Worm (Caenorhabditis elegans) whole organism, young adult: ENCODE data around the gene pcn-1.

Experiments used
- B0336.3 ChIP-seq: fragments of 200-800 bp; sonication (Bioruptor generic); IDR thresholded peaks from 2 replicates; pipeline ENCODE4 v1.3.6; 2022; ENCODE audit warnings: missing genetic modification characterization, missing compliant biosample characterization
- D2030.7 ChIP-seq: fragments of 200-800 bp; sonication (Bioruptor generic); IDR thresholded peaks from 2 replicates; pipeline ENCODE4 v1.3.6; 2022; ENCODE audit warnings: missing genetic modification reagents, missing genetic modification characterization, missing compliant biosample characterization
- F23B12.7 ChIP-seq: sonication (generic microtip); optimal IDR thresholded peaks from 2 replicates; lab custom pipeline; 2017; ENCODE audit warnings: missing genetic modification characterization, mild to moderate bottlenecking, missing compliant biosample characterization, antibody characterized with exemption, moderate library complexity; ENCODE audit not compliant: insufficient read depth
- F39B2.1 ChIP-seq: fragments of 200-800 bp; sonication (Bioruptor generic); IDR thresholded peaks from 2 replicates; pipeline ENCODE4 v1.3.6; 2022; ENCODE audit warnings: missing genetic modification reagents, missing genetic modification characterization, missing compliant biosample characterization
- F55B11.4 ChIP-seq: sonication (generic microtip); optimal IDR thresholded peaks from 2 replicates; lab custom pipeline; 2016; ENCODE audit warnings: missing compliant biosample characterization, missing genetic modification characterization, borderline replicate concordance; ENCODE audit not compliant: insufficient read depth
- F57C9.4 ChIP-seq: sonication (generic microtip); optimal IDR thresholded peaks from 2 replicates; lab custom pipeline; 2017; ENCODE audit warnings: mild to moderate bottlenecking, missing genetic modification characterization, missing compliant biosample characterization
- K11D2.4 ChIP-seq: fragments of 200-800 bp; sonication (Bioruptor generic); IDR thresholded peaks from 2 replicates; pipeline ENCODE4 v1.3.6; 2022; ENCODE audit warnings: missing genetic modification reagents, missing genetic modification characterization, missing compliant biosample characterization
- T07F8.4 ChIP-seq: sonication (generic microtip); optimal IDR thresholded peaks from 2 replicates; lab custom pipeline; 2016; ENCODE audit warnings: mild to moderate bottlenecking, missing genetic modification characterization, moderate library complexity, missing compliant biosample characterization
- Y53F4B.3 ChIP-seq: fragments of 200-800 bp; sonication (Bioruptor generic); IDR thresholded peaks from 2 replicates; pipeline ENCODE4 v1.3.6; 2022; ENCODE audit warnings: missing genetic modification reagents, missing genetic modification characterization, missing compliant biosample characterization
- Y53G8AR.9 ChIP-seq: fragments of 200-800 bp; sonication (Bioruptor generic); conservative IDR thresholded peaks from 2 replicates; pipeline ENCODE4 v1.3.6; 2022; ENCODE audit warnings: missing genetic modification reagents, missing genetic modification characterization, missing compliant biosample characterization
- Y95B8A.8 ChIP-seq: fragments of 200-800 bp; sonication (Bioruptor generic); IDR thresholded peaks from 2 replicates; pipeline ENCODE4 v1.3.6; 2022; ENCODE audit warnings: missing genetic modification reagents, missing genetic modification characterization, missing compliant biosample characterization
- ZK185.1 ChIP-seq: sonication (generic microtip); optimal IDR thresholded peaks from 2 replicates; lab custom pipeline; 2016; ENCODE audit warnings: mild to moderate bottlenecking, missing genetic modification characterization, missing compliant biosample characterization; ENCODE audit not compliant: poor library complexity, severe bottlenecking
- atf-7 ChIP-seq: sonication (generic microtip); optimal IDR thresholded peaks from 2 replicates; lab custom pipeline; 2017; ENCODE audit warnings: mild to moderate bottlenecking, missing genetic modification characterization, missing compliant biosample characterization
- cebp-1 ChIP-seq, 2 experiments: fragments of 200-800 bp in 1 of 2; sonication (Bioruptor generic) in 1 of 2; sonication (generic microtip) in 1 of 2; IDR thresholded peaks in 1 of 2; optimal IDR thresholded peaks in 1 of 2; 2 replicates each; pipeline versions ENCODE4 v1.3.6 to Lab custom; 2017 to 2022; ENCODE audit warnings: missing compliant biosample characterization in 2 of 2, missing genetic modification characterization in 2 of 2, mild to moderate bottlenecking in 1 of 2, missing genetic modification reagents in 1 of 2, moderate library complexity in 1 of 2
- ceh-27 ChIP-seq: fragments of 200-800 bp; sonication (Bioruptor generic); optimal IDR thresholded peaks from 2 replicates; lab custom pipeline; 2018; ENCODE audit warnings: mild to moderate bottlenecking, missing genetic modification characterization, moderate library complexity, missing compliant biosample characterization
- ceh-79 ChIP-seq: sonication (generic microtip); optimal IDR thresholded peaks from 2 replicates; lab custom pipeline; 2017; ENCODE audit warnings: mild to moderate bottlenecking, missing genetic modification characterization, missing compliant biosample characterization
- ceh-91 ChIP-seq: fragments of 200-800 bp; sonication (Bioruptor generic); IDR thresholded peaks from 2 replicates; pipeline ENCODE4 v1.3.6; 2022; ENCODE audit warnings: missing genetic modification reagents, missing genetic modification characterization, missing compliant biosample characterization
- dox-1 ChIP-seq: fragments of 200-800 bp; sonication (Bioruptor generic); IDR thresholded peaks from 2 replicates; pipeline ENCODE4 v1.3.6; 2022; ENCODE audit warnings: missing genetic modification reagents, missing genetic modification characterization, missing compliant biosample characterization
- egl-44 ChIP-seq: fragments of 200-800 bp; sonication (Bioruptor generic); IDR thresholded peaks from 2 replicates; pipeline ENCODE4 v1.3.6; 2022; ENCODE audit warnings: missing genetic modification reagents, missing genetic modification characterization, missing compliant biosample characterization
- ets-4 ChIP-seq: fragments of 200-800 bp; sonication (Bioruptor generic); optimal IDR thresholded peaks from 2 replicates; lab custom pipeline; 2018; ENCODE audit warnings: mild to moderate bottlenecking, missing genetic modification characterization, missing compliant biosample characterization
- fkh-3 ChIP-seq: sonication (generic microtip); optimal IDR thresholded peaks from 2 replicates; lab custom pipeline; 2016; ENCODE audit warnings: mild to moderate bottlenecking, missing genetic modification characterization, missing compliant biosample characterization
- hrde-1 ChIP-seq: sonication (generic microtip); optimal IDR thresholded peaks from 2 replicates; lab custom pipeline; 2016; ENCODE audit warnings: missing genetic modification characterization, mild to moderate bottlenecking, missing compliant biosample characterization, moderate library complexity, missing genotype, missing genetic modification reagents, borderline replicate concordance
- madf-10 ChIP-seq: sonication (generic microtip); optimal IDR thresholded peaks from 2 replicates; lab custom pipeline; 2016; ENCODE audit warnings: mild to moderate bottlenecking, missing genetic modification characterization, missing compliant biosample characterization
- mes-4 ChIP-seq: sonication (generic microtip); optimal IDR thresholded peaks from 2 replicates; lab custom pipeline; 2016; ENCODE audit warnings: missing genotype, missing genetic modification characterization, missing compliant biosample characterization
- rec-8 ChIP-seq, 2 experiments: sonication (generic microtip); optimal IDR thresholded peaks; 2 replicates each; lab custom pipeline; 2016; ENCODE audit warnings: mild to moderate bottlenecking in 2 of 2, missing genetic modification characterization in 2 of 2, missing genetic modification reagents in 2 of 2, missing genotype in 2 of 2, missing biosample characterization in 1 of 2, missing compliant biosample characterization in 1 of 2, moderate library complexity in 1 of 2
- sea-2 ChIP-seq: fragments of 200-800 bp; sonication (Bioruptor generic); IDR thresholded peaks from 2 replicates; pipeline ENCODE4 v1.3.6; 2022; ENCODE audit warnings: missing genetic modification characterization, missing compliant biosample characterization
- snpc-1.1 ChIP-seq: sonication (generic microtip); optimal IDR thresholded peaks from 2 replicates; lab custom pipeline; 2017; ENCODE audit warnings: missing genetic modification characterization, mild to moderate bottlenecking, missing compliant biosample characterization, antibody characterized with exemption, moderate library complexity, missing genotype, missing genetic modification reagents; ENCODE audit not compliant: insufficient read depth
- snpc-3.4 ChIP-seq: sonication (generic microtip); optimal IDR thresholded peaks from 2 replicates; lab custom pipeline; 2017; ENCODE audit warnings: missing genetic modification characterization, mild to moderate bottlenecking, missing compliant biosample characterization, antibody characterized with exemption, moderate library complexity, missing genotype, missing genetic modification reagents
- tbp1 ChIP-seq: fragments of 200-800 bp; sonication (Bioruptor generic); optimal IDR thresholded peaks from 2 replicates; lab custom pipeline; 2018; ENCODE audit warnings: mild to moderate bottlenecking, missing genetic modification characterization, missing compliant biosample characterization
- zfh-2 ChIP-seq: fragments of 200-800 bp; sonication (Bioruptor generic); conservative IDR thresholded peaks from 2 replicates; pipeline ENCODE4 v1.3.6; 2022; ENCODE audit warnings: missing genetic modification reagents, missing genetic modification characterization, missing compliant biosample characterization
- ztf-3 ChIP-seq: fragments of 200-800 bp; sonication (Bioruptor generic); optimal IDR thresholded peaks from 2 replicates; lab custom pipeline; 2018; ENCODE audit warnings: mild to moderate bottlenecking, missing genetic modification characterization, missing compliant biosample characterization
- ztf-6 ChIP-seq: fragments of 200-800 bp; sonication (Bioruptor generic); IDR thresholded peaks from 2 replicates; pipeline ENCODE4 v1.3.6; 2022; ENCODE audit warnings: missing genetic modification reagents, missing genetic modification characterization, missing compliant biosample characterization

pcn-1 gene

ce11 chrIV:4049398-4049998, at the start of gene pcn-1 (continued):
- TF ChIP-seq ztf-6, result peak; percentile 81; the same call in 1 of the 2 replicates
- peak; percentile 75; the same call in 1 of the 2 replicates for TF ChIP-seq zfh-2 (GFP tag; lab: Robert Waterston, UW)
- no peak for TF ChIP-seq mes-4 (tag; lab: Kevin White, UChicago)
- TF ChIP-seq ets-4, result no peak
- TF ChIP-seq fkh-3, result no peak
- peak; percentile 76 for TF ChIP-seq tbp1 (GFP tag; lab: Kevin White, UChicago)
- TF ChIP-seq ceh-27 (GFP tag; lab: Kevin White, UChicago), result peak; percentile 80
- TF ChIP-seq dox-1 (GFP tag; lab: Robert Waterston, UW), result peak; percentile 98
- TF ChIP-seq D2030.7, result peak; percentile 97
- TF ChIP-seq ceh-79, result peak; percentile 41
- TF ChIP-seq madf-10 (tag; lab: Kevin White, UChicago), result peak; percentile 86
- TF ChIP-seq egl-44 (GFP tag; lab: Robert Waterston, UW), result 0 out of 2 replicates have a peak, but pooled peaks have one; percentile 37
- TF ChIP-seq F39B2.1 (GFP tag; lab: Robert Waterston, UW), result peak; percentile 65; the same call in 1 of the 2 replicates
- TF ChIP-seq ceh-91 (GFP tag; lab: Robert Waterston, UW), result peak; percentile 96
- peak; percentile 86 for TF ChIP-seq hrde-1
- peak; percentile 82 for TF ChIP-seq ZK185.1 (tag; lab: Kevin White, UChicago)
- TF ChIP-seq Y53F4B.3, result no peak
- no peak for TF ChIP-seq F55B11.4 (tag; lab: Kevin White, UChicago)
- TF ChIP-seq ztf-3 (GFP tag; lab: Kevin White, UChicago), result peak; percentile 67
- peak; percentile 86 for TF ChIP-seq snpc-3.4 (tag; lab: Kevin White, UChicago)
- peak; percentile 98 for TF ChIP-seq Y53G8AR.9 (GFP tag; lab: Robert Waterston, UW)
- peak; percentile 92 for TF ChIP-seq Y95B8A.8 (GFP tag; lab: Robert Waterston, UW)
- peak; percentile 89 for TF ChIP-seq F57C9.4 (tag; lab: Kevin White, UChicago)
- TF ChIP-seq rec-8 (tag; optimal IDR thresholded peaks at IDR 0.05; lab: Kevin White, UChicago), result peak in 1 of 2 experiments; percentile 9
- peak; percentile 99 for TF ChIP-seq B0336.3 (GFP tag; lab: Robert Waterston, UW)
- 0 out of 2 replicates have a peak, but pooled peaks have one; percentile 36 for TF ChIP-seq sea-2 (GFP tag; lab: Robert Waterston, UW)

DNA sequence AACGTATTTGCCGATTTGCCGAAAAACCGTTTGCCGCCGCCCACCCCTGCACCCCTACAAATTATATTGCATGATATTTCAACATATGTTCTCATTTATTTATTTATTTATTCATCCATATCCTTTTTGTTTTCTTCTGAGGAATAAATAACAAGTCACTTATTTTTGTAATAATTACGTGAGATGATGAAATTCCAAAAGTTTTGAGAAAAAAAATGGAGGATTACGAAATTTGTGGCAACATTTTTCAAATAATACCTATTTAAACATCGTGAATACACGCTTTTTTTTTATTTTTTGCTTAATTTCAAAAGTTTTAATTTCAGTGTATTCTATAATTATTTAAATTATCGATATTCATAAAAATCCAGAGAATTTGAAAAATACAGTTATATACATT, 47.7 kb upstream of the pcn-1 start:
- no peak for TF ChIP-seq cebp-1 (GFP tag; IDR thresholded peaks at IDR 0.05; lab: Robert Waterston, UW)
- TF ChIP-seq cebp-1 (tag; optimal IDR thresholded peaks at IDR 0.05; lab: Kevin White, UChicago), result peak; percentile 67
- no peak for TF ChIP-seq F23B12.7 (tag; lab: Kevin White, UChicago)
- TF ChIP-seq, all 124 proteins: peak for 1

DNA sequence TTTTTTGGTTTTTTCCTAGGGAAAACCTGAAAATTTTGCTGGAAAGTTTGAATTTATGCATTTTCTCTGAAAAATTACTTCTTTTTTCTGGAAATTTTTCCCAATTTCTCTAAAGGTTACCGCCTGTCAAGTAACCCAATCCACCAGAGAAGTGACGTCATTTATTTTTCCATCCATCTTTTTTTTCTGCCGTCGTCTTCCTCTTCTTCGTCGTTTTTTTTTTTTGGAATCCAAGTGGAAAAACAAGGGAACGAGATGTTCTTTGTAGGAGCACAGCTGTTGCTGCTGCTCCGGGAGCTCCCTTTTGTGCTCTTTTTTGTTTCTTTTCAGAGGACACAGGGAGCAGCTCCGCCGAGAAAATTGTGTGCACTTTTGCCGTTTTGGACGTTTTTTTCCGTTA, 45.1 kb upstream of the pcn-1 start:
- TF ChIP-seq snpc-1.1 (tag; lab: Kevin White, UChicago) (no peak), atf-7 (peak; percentile 62), Y53F4B.3 (no peak), T07F8.4 (tag; lab: Kevin White, UChicago) (no peak), K11D2.4 (GFP tag; lab: Robert Waterston, UW) (0 out of 2 replicates have a peak, but pooled peaks have one; percentile 36)
